Worm (Caenorhabditis elegans): ENCODE data around the gene nemt-1.
A peak's percentile ranks its signal among the peaks of the same experiment; 100 is the strongest.

Gene nemt-1

ce11 chrIV:9319080-9319479 is at the start of gene nemt-1, which contains the start of gene F49C12.11:
Gene nemt-1, minus strand, starts transcription at chrIV:9319439.
Gene F49C12.11, plus strand, starts transcription at chrIV:9319380.
- TF ChIP-seq ama-1 (optimal IDR thresholded peaks at IDR 0.05) (no peak), mxl-3 (GFP tag; optimal IDR thresholded peaks at IDR 0.05) (no peak), nhr-77 (tag; optimal IDR thresholded peaks at IDR 0.05) (no peak)

DNA sequence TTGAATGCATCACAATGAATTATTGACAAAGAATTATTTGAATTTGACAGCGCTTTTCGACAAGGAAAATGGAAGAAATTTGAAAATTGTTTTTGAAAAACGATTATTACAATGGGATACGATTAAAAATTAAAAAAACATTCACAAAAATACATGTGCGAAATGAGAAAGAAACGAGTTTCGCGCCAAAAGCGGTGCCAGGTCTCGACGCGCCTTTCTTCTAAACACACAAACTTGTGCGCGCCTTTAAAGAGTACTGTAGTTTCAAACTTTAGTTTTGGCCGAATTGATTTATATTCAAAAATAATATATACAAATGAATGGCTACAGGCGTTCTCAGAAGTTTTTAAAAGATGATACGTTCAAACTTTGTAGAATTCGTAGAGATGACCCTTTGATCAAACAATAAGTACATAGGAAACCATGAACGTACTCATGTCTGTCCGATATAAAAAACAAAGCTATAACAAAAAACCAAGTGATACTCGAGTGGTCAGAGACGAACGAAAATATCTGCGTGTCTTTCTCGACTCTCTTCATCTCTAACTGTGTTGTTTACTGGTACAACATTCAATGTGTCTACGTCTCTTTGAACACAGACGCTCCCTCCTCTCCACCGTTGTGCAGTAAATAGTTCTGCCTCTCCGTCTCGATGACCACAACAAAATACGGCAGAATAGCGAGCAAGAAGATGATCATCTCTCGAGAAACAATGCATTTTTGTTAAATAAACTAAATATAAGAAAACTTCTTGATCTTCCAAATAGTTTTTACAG is 48.8 kb upstream of the nemt-1 start:
- peak; percentile 52 for TF ChIP-seq nhr-28 (tag; optimal IDR thresholded peaks at IDR 0.05)
- peak; percentile 28 for TF ChIP-seq F49E8.2 (tag; optimal IDR thresholded peaks at IDR 0.05; ENCODE audit: borderline replicate concordance)
- TF ChIP-seq hmg-1.1 (GFP tag; IDR thresholded peaks at IDR 0.05): no peak
- no peak for TF ChIP-seq nhr-10 (tag; optimal IDR thresholded peaks at IDR 0.05)
- TF ChIP-seq nhr-42 (GFP tag; IDR thresholded peaks at IDR 0.05): no peak
- no peak for TF ChIP-seq ctbp-1 (GFP tag; IDR thresholded peaks at IDR 0.05)
- peak; percentile 51 for TF ChIP-seq mes-2 (tag; optimal IDR thresholded peaks at IDR 0.05; ENCODE audit: poor library complexity, severe bottlenecking)
- TF ChIP-seq fkh-10 (GFP tag; optimal IDR thresholded peaks at IDR 0.05): peak; percentile 17
- TF ChIP-seq hlh-30 (tag; optimal IDR thresholded peaks at IDR 0.05; ENCODE audit: insufficient read depth): peak; percentile 22
- peak; percentile 44 for TF ChIP-seq hlh-11 (tag; optimal IDR thresholded peaks at IDR 0.05)
- no peak for TF ChIP-seq tag-97 (GFP tag; IDR thresholded peaks at IDR 0.05)
- TF ChIP-seq daf-12 (tag; optimal IDR thresholded peaks at IDR 0.05): no peak
- TF ChIP-seq lsy-2 (tag; optimal IDR thresholded peaks at IDR 0.05): peak in 1 of 2 experiments; percentile 24
- no peak for TF ChIP-seq Y48G9A.11 (GFP tag; IDR thresholded peaks at IDR 0.05)
- TF ChIP-seq lin-38 (GFP tag; IDR thresholded peaks at IDR 0.05): peak; percentile 48
- TF ChIP-seq dve-1 (tag; optimal IDR thresholded peaks at IDR 0.05; ENCODE audit: insufficient read depth): peak; percentile 58
- peak; percentile 33 for TF ChIP-seq nhr-6 (tag; optimal IDR thresholded peaks at IDR 0.05)
- no peak for TF ChIP-seq ceh-62 (tag; optimal IDR thresholded peaks at IDR 0.05)
- TF ChIP-seq set-16 (GFP tag; IDR thresholded peaks at IDR 0.05): no peak
- no peak for TF ChIP-seq T20F7.1 (GFP tag; optimal IDR thresholded peaks at IDR 0.05)
- peak in 1 of 2 experiments; percentile 71 for TF ChIP-seq daf-16 (GFP tag; optimal IDR thresholded peaks at IDR 0.05)
- peak; percentile 98 for TF ChIP-seq daf-16 (tag; optimal IDR thresholded peaks at IDR 0.05)
- peak; percentile 14 for TF ChIP-seq rbr-2 (tag; optimal IDR thresholded peaks at IDR 0.05)
- peak; percentile 4 for TF ChIP-seq unc-130 (GFP tag; optimal IDR thresholded peaks at IDR 0.05)
- TF ChIP-seq saeg-2 (GFP tag; IDR thresholded peaks at IDR 0.05): no peak
- TF ChIP-seq aly-2 (tag; optimal IDR thresholded peaks at IDR 0.05): no peak
- TF ChIP-seq pha-4 (GFP tag; IDR thresholded peaks at IDR 0.05): no peak
- TF ChIP-seq pha-4 (tag; optimal IDR thresholded peaks at IDR 0.05): peak; percentile 84

DNA sequence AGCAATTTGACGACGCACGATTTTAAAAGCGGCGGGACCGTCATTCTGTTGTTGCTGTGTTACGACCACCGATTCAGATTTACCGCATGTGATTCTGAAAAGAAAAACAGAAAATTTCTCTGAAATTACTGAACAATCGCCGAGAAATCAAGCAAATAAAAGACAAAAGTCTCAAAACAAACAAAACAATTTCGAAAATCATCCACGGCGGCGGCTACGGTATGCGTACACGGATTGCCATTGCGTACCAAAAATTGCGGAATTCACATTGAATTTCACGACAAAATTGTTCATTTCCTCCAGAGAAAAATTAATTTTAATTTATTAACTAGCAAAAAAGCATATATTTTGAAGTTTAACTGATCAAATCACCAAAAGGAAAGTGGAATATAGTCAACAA is 47.2 kb upstream of the nemt-1 start, which contains the start of gene pezo-1:
Gene pezo-1, minus strand, starts transcription at position 101 of the 400 bp plus-strand sequence.
- TF ChIP-seq ztf-7 (tag; optimal IDR thresholded peaks at IDR 0.05): no peak
- TF ChIP-seq T26A8.4 (GFP tag; IDR thresholded peaks at IDR 0.05): no peak
- peak in 1 of 2 experiments; percentile 48 for TF ChIP-seq lsy-2 (tag; optimal IDR thresholded peaks at IDR 0.05)

- TF ChIP-seq daf-16 (GFP tag; optimal IDR thresholded peaks at IDR 0.05): no peak
- TF ChIP-seq daf-16 (tag; optimal IDR thresholded peaks at IDR 0.05): peak; percentile 94
- peak; percentile 19 for TF ChIP-seq dve-1 (tag; optimal IDR thresholded peaks at IDR 0.05; ENCODE audit: insufficient read depth)
- TF ChIP-seq ces-1 (GFP tag; optimal IDR thresholded peaks at IDR 0.05): no peak
These were observed 34.5 kb upstream of the nemt-1 start for ce11 chrIV:9353728-9354127.

Data from whole organism, L4 larva.